Worm (Caenorhabditis elegans) whole organism, early embryonic: ENCODE data around the gene F53F4.17.

ENCODE experiments used
- B0310.2 ChIP-seq: sonication (generic microtip); optimal IDR thresholded peaks from 2 replicates; lab custom pipeline; 2016; ENCODE audit warnings: mild to moderate bottlenecking, missing genetic modification characterization, missing compliant biosample characterization
- F13C5.2 ChIP-seq: sonication (generic microtip); optimal IDR thresholded peaks from 2 replicates; lab custom pipeline; 2017; ENCODE audit warnings: mild to moderate bottlenecking, missing genetic modification characterization, inconsistent platforms, missing compliant biosample characterization
- aly-1 ChIP-seq: sonication (generic microtip); optimal IDR thresholded peaks from 2 replicates; lab custom pipeline; 2016; ENCODE audit warnings: missing genetic modification characterization, missing compliant biosample characterization
- ama-1 ChIP-seq: fragments of 150-350 bp; optimal IDR thresholded peaks from 2 replicates; lab custom pipeline; 2014
- ceh-13 ChIP-seq: fragments of 200-800 bp; sonication (Bioruptor generic); optimal IDR thresholded peaks from 2 replicates; lab custom pipeline; 2018; ENCODE audit warnings: mild to moderate bottlenecking, missing genetic modification characterization, missing compliant biosample characterization
- ceh-36 ChIP-seq: sonication (generic microtip); optimal IDR thresholded peaks from 2 replicates; lab custom pipeline; 2016; ENCODE audit warnings: missing genetic modification characterization, inconsistent platforms, missing compliant biosample characterization
- ets-7 ChIP-seq: sonication (generic microtip); optimal IDR thresholded peaks from 2 replicates; lab custom pipeline; 2016; ENCODE audit warnings: missing genotype, missing genetic modification characterization, missing compliant biosample characterization
- flt-1 ChIP-seq: fragments of 200-800 bp; sonication (Bioruptor generic); IDR thresholded peaks from 2 replicates; pipeline ENCODE4 v1.3.6; 2022; ENCODE audit warnings: missing genetic modification characterization, missing compliant biosample characterization
- hmbx-1 ChIP-seq: sonication (generic microtip); optimal IDR thresholded peaks from 2 replicates; lab custom pipeline; 2016; ENCODE audit warnings: mild to moderate bottlenecking, missing genetic modification characterization, missing compliant biosample characterization
- hmg-4 ChIP-seq: fragments of 200-800 bp; sonication (Bioruptor generic); optimal IDR thresholded peaks from 2 replicates; lab custom pipeline; 2018; ENCODE audit warnings: mild to moderate bottlenecking, missing genetic modification characterization, missing compliant biosample characterization
- hnd-1 ChIP-seq: sonication (generic microtip); optimal IDR thresholded peaks from 2 replicates; lab custom pipeline; 2016; ENCODE audit warnings: missing genetic modification characterization, missing compliant biosample characterization
- pes-1 ChIP-seq: fragments of 200-800 bp; sonication (Bioruptor generic); IDR thresholded peaks from 2 replicates; pipeline ENCODE4 v1.3.6; 2022; ENCODE audit warnings: missing genetic modification reagents, missing genetic modification characterization, missing compliant biosample characterization
- scrt-1 ChIP-seq: fragments of 200-800 bp; sonication (Bioruptor generic); IDR thresholded peaks from 2 replicates; pipeline ENCODE4 v1.3.6; 2022; ENCODE audit warnings: missing genetic modification characterization, missing compliant biosample characterization
- sea-1 ChIP-seq: fragments of 200-800 bp; sonication (Bioruptor generic); conservative IDR thresholded peaks from 2 replicates; pipeline ENCODE4 v1.3.6; 2022; ENCODE audit warnings: missing genetic modification characterization, missing compliant biosample characterization
- tbx-11 ChIP-seq: fragments of 200-800 bp; sonication (Bioruptor generic); IDR thresholded peaks from 2 replicates; pipeline ENCODE4 v1.3.6; 2022; ENCODE audit warnings: missing genetic modification characterization, missing compliant biosample characterization
- tbx-37 ChIP-seq: fragments of 200-800 bp; sonication (Bioruptor generic); conservative IDR thresholded peaks from 2 replicates; pipeline ENCODE4 v1.3.6; 2022; ENCODE audit warnings: missing genetic modification reagents, missing genetic modification characterization, missing compliant biosample characterization
- tra-4 ChIP-seq: sonication (generic microtip); optimal IDR thresholded peaks from 2 replicates; lab custom pipeline; 2017; ENCODE audit warnings: missing genetic modification characterization, missing compliant biosample characterization

F53F4.17 gene

ce11 chrV:13565781-13566180 is 22.2 kb upstream of the F53F4.17 start, which contains the start of gene slrp-1:
Gene slrp-1 (plus strand): TSS chrV:13565863.
- no peak for TF ChIP-seq pes-1 (GFP tag; lab: Robert Waterston, UW)
- no peak for TF ChIP-seq ceh-13 (GFP tag; lab: Kevin White, UChicago)
- no peak for TF ChIP-seq hmg-4 (GFP tag; lab: Kevin White, UChicago)
- TF ChIP-seq ets-7 (tag; lab: Kevin White, UChicago), result no peak

DNA sequence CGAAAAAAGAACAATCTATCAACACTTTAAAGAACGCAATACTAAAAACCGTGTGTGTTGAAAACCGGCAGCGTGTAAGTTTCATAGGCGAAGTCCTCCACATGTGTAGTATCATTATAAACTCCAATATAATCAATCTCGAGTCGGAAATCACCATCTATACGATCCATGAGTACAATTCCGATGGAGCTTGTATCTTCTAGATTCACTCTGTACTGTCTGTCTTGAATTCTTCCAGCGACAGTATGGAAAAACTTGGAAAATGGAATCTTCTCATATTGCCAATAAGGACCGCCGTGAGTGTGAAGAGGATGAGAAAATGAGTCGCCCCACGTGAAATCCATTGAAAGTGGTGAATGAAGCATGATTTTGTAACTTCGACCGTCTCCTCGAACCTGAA is 21.0 kb upstream of the F53F4.17 start:
- TF ChIP-seq hmbx-1 (tag; lab: Kevin White, UChicago) (no peak), flt-1 (GFP tag; lab: Robert Waterston, UW) (no peak), sea-1 (GFP tag; lab: Robert Waterston, UW) (no peak), hnd-1 (tag; lab: Kevin White, UChicago) (no peak), ama-1 (no peak)

- TF ChIP-seq hmbx-1 (tag; lab: Kevin White, UChicago) (no peak), aly-1 (tag; lab: Kevin White, UChicago) (no peak), hmg-4 (GFP tag; lab: Kevin White, UChicago) (no peak), ama-1 (no peak), B0310.2 (tag; lab: Kevin White, UChicago) (no peak), flt-1 (GFP tag; lab: Robert Waterston, UW) (no peak), sea-1 (GFP tag; lab: Robert Waterston, UW) (no peak), F13C5.2 (tag; lab: Kevin White, UChicago) (no peak)
Measured at ce11 chrV:13568533-13568932, 19.5 kb upstream of the F53F4.17 start, which contains the start of the genes nuaf-1 and bir-2. Gene nuaf-1 (minus strand): TSS chrV:13568630. Gene bir-2 (plus strand): TSS chrV:13568850.

DNA sequence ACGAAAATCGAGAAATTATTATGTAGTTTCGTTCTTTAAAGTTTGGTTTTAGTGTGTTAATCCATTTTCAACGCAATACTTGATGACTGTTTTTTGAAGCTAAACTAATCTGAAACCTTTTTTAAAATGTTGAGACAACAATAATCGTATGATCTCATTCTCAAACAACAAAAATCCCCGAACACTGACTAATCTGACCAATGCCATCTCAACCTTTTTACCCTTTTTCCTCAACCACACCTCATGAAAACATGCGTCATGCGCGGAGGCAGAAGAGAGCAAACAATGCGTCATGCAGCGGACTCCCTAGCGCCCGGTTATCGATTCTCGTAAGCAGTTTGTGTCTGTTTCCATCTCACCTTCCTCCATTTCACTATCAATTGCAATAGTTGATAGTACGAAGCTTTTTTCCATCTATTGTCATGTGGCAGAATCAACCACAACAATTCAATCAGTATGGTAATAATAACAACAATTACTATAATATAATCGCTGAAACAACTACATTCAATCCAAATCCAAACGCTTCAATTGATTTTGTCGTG is 16.2 kb upstream of the F53F4.17 start, which contains the start of gene C50B8.4:
C50B8.4 (plus strand) TSS at position 299 of the 545 bp plus-strand sequence.
- TF ChIP-seq aly-1 (tag; lab: Kevin White, UChicago) (no peak), ceh-13 (GFP tag; lab: Kevin White, UChicago) (no peak), B0310.2 (tag; lab: Kevin White, UChicago) (no peak), ama-1 (no peak), scrt-1 (GFP tag; lab: Robert Waterston, UW) (no peak), flt-1 (GFP tag; lab: Robert Waterston, UW) (no peak), hmbx-1 (tag; lab: Kevin White, UChicago) (no peak), ceh-36 (tag; lab: Kevin White, UChicago) (no peak), hmg-4 (GFP tag; lab: Kevin White, UChicago) (no peak), F13C5.2 (tag; lab: Kevin White, UChicago) (no peak), tbx-11 (no peak), tra-4 (tag; lab: Kevin White, UChicago) (no peak), ets-7 (tag; lab: Kevin White, UChicago) (no peak), pes-1 (GFP tag; lab: Robert Waterston, UW) (no peak), tbx-37 (GFP tag; lab: Robert Waterston, UW) (no peak), sea-1 (GFP tag; lab: Robert Waterston, UW) (no peak)

ce11 chrV:13575866-13576265 is 12.1 kb upstream of the F53F4.17 start:
- TF ChIP-seq flt-1 (GFP tag; lab: Robert Waterston, UW), result no peak
- no peak for TF ChIP-seq hmg-4 (GFP tag; lab: Kevin White, UChicago)
- TF ChIP-seq ceh-13 (GFP tag; lab: Kevin White, UChicago), result no peak
- no peak for TF ChIP-seq ama-1
- TF ChIP-seq B0310.2 (tag; lab: Kevin White, UChicago), result no peak
- TF ChIP-seq scrt-1 (GFP tag; lab: Robert Waterston, UW), result no peak

DNA sequence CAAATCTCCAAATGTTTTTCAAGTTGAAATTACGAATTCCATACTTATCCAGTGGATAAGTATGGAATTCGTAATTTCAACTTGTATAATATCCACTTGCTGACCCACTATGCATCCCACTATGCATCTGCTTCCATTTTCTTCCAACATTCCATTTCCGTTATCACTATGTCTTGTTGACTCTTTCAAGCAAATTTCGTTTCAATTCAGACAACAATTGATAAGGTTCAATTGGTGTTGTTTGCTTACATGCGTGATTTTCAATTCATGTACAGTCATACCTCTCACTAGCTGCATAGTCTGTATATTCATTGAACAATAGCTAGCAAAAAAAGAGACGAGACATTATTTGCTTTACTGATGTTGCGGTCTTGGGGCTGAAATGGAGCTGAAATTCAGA is 11.2 kb upstream of the F53F4.17 start:
- TF ChIP-seq tbx-37 (GFP tag; lab: Robert Waterston, UW), result no peak
- TF ChIP-seq B0310.2 (tag; lab: Kevin White, UChicago), result no peak
- TF ChIP-seq ets-7 (tag; lab: Kevin White, UChicago), result no peak
- TF ChIP-seq hmg-4 (GFP tag; lab: Kevin White, UChicago), result no peak
- no peak for TF ChIP-seq pes-1 (GFP tag; lab: Robert Waterston, UW)
- no peak for TF ChIP-seq scrt-1 (GFP tag; lab: Robert Waterston, UW)
- no peak for TF ChIP-seq tbx-11
- TF ChIP-seq hmbx-1 (tag; lab: Kevin White, UChicago), result no peak
- TF ChIP-seq F13C5.2 (tag; lab: Kevin White, UChicago), result no peak
- no peak for TF ChIP-seq ceh-36 (tag; lab: Kevin White, UChicago)
- TF ChIP-seq ceh-13 (GFP tag; lab: Kevin White, UChicago), result no peak
- no peak for TF ChIP-seq tra-4 (tag; lab: Kevin White, UChicago)
- no peak for TF ChIP-seq ama-1

DNA sequence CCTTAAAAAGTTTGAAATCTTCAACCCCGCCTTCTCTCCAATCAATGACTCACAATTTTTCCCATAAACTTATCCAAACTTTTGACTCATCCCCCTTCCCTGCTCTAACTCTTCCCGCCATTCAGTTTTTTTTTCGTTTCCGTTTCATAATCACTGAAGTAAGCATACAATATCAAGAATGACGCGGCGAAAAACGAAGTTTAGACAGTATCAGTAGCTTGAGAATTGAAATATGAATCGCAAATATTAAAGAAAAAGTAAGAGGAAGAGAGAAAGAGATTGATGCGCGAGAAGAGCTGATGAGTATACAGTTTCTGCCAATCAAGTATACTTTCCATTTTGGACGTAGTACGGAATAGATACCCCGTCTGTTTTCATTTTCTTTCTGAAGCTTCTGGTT is 10.5 kb upstream of the F53F4.17 start:
- TF ChIP-seq hmg-4 (GFP tag; lab: Kevin White, UChicago) (no peak), ceh-13 (GFP tag; lab: Kevin White, UChicago) (no peak), ceh-36 (tag; lab: Kevin White, UChicago) (no peak), tbx-37 (GFP tag; lab: Robert Waterston, UW) (no peak), tra-4 (tag; lab: Kevin White, UChicago) (no peak), ets-7 (tag; lab: Kevin White, UChicago) (no peak)

ce11 chrV:13578637-13579036 is 9.4 kb upstream of the F53F4.17 start, which contains the start of gene C50B8.6:
Gene C50B8.6 (plus strand): TSS chrV:13578972.
- no peak for TF ChIP-seq flt-1 (GFP tag; lab: Robert Waterston, UW)
- no peak for TF ChIP-seq B0310.2 (tag; lab: Kevin White, UChicago)
- no peak for TF ChIP-seq pes-1 (GFP tag; lab: Robert Waterston, UW)
